Fruit fly (Drosophila melanogaster) whole organism, prepupa: ENCODE results near the gene CG11151.

Experiments used
- Blimp-1 ChIP-seq: fragments of 200-800 bp; sonication (Bioruptor generic); optimal IDR thresholded peaks from 3 replicates; lab custom pipeline; 2017; ENCODE audit warnings: missing biosample characterization, missing genetic modification characterization, mild to moderate bottlenecking, moderate library complexity, missing genetic modification reagents
- CG10631 ChIP-seq: fragments of 200-800 bp; sonication (Bioruptor generic); optimal IDR thresholded peaks from 2 replicates; lab custom pipeline; 2016; ENCODE audit warnings: missing biosample characterization, missing genetic modification characterization
- CG10669 ChIP-seq: fragments of 200-800 bp; sonication (Bioruptor generic); optimal IDR thresholded peaks from 3 replicates; lab custom pipeline; 2018; ENCODE audit warnings: missing biosample characterization, mild to moderate bottlenecking, missing genetic modification characterization, moderate library complexity
- CG31627 ChIP-seq: fragments of 200-800 bp; sonication (Bioruptor generic); optimal IDR thresholded peaks from 3 replicates; lab custom pipeline; 2016; ENCODE audit warnings: missing biosample characterization, missing genetic modification characterization
- CG32006 ChIP-seq: fragments of 200-800 bp; sonication (Bioruptor generic); optimal IDR thresholded peaks from 3 replicates; lab custom pipeline; 2017; ENCODE audit warnings: missing biosample characterization, mild to moderate bottlenecking, missing genetic modification characterization
- CG34406 ChIP-seq: fragments of 200-800 bp; sonication (Bioruptor generic); optimal IDR thresholded peaks from 3 replicates; lab custom pipeline; 2016; ENCODE audit warnings: missing biosample characterization, missing genetic modification characterization
- CG3919 ChIP-seq: fragments of 200-800 bp; sonication (Bioruptor generic); optimal IDR thresholded peaks from 3 replicates; lab custom pipeline; 2016; ENCODE audit warnings: missing biosample characterization, missing genetic modification characterization
- CG4318 ChIP-seq: fragments of 200-800 bp; sonication (Bioruptor generic); optimal IDR thresholded peaks from 3 replicates; lab custom pipeline; 2017; ENCODE audit warnings: missing biosample characterization, mild to moderate bottlenecking, missing genetic modification characterization
- CG6163 ChIP-seq: fragments of 200-800 bp; sonication (Bioruptor generic); IDR thresholded peaks from 3 replicates; pipeline ENCODE4 v1.3.6; 2022; ENCODE audit warnings: missing biosample characterization, missing genetic modification characterization
- CG6276 ChIP-seq: fragments of 200-800 bp; sonication (Bioruptor generic); optimal IDR thresholded peaks from 2 replicates; lab custom pipeline; 2017; ENCODE audit warnings: missing biosample characterization, mild to moderate bottlenecking, missing genetic modification characterization
- CG6792 ChIP-seq: fragments of 200-800 bp; sonication (Bioruptor generic); optimal IDR thresholded peaks from 3 replicates; lab custom pipeline; 2016; ENCODE audit warnings: missing biosample characterization, missing genetic modification characterization
- CG6854 ChIP-seq: fragments of 200-800 bp; sonication (Bioruptor generic); optimal IDR thresholded peaks from 2 replicates; lab custom pipeline; 2017; ENCODE audit warnings: missing biosample characterization, mild to moderate bottlenecking, missing genetic modification characterization
- CG7368 ChIP-seq: fragments of 200-800 bp; sonication (Bioruptor generic); optimal IDR thresholded peaks from 3 replicates; lab custom pipeline; 2016; ENCODE audit warnings: missing biosample characterization, missing genetic modification characterization
- CG8119 ChIP-seq: fragments of 200-800 bp; sonication (Bioruptor generic); IDR thresholded peaks from 3 replicates; pipeline ENCODE4 v1.3.6; 2022; ENCODE audit warnings: missing biosample characterization, missing genetic modification characterization
- CG8319 ChIP-seq: fragments of 200-800 bp; sonication (Bioruptor generic); optimal IDR thresholded peaks from 3 replicates; lab custom pipeline; 2016; ENCODE audit warnings: missing biosample characterization, missing genetic modification characterization
- Eip75B ChIP-seq: fragments of 200-800 bp; sonication (Bioruptor generic); optimal IDR thresholded peaks from 3 replicates; lab custom pipeline; 2016; ENCODE audit warnings: missing biosample characterization, missing genetic modification characterization
- Eip78C ChIP-seq: fragments of 200-800 bp; sonication (Bioruptor generic); peaks from one replicate; lab custom pipeline; 2016; ENCODE audit warnings: missing biosample characterization, missing genetic modification characterization
- Eip93F ChIP-seq: fragments of 200-800 bp; sonication (Bioruptor generic); optimal IDR thresholded peaks from 2 replicates; lab custom pipeline; 2016; ENCODE audit warnings: missing biosample characterization, mild to moderate bottlenecking, missing genetic modification characterization
- Ets21C ChIP-seq: fragments of 200-800 bp; sonication (Bioruptor generic); optimal IDR thresholded peaks from 3 replicates; lab custom pipeline; 2016; ENCODE audit warnings: missing biosample characterization, missing genetic modification characterization
- Ets96B ChIP-seq: fragments of 200-800 bp; optimal IDR thresholded peaks from 2 replicates; lab custom pipeline; 2019; ENCODE audit warnings: missing biosample characterization, mild to moderate bottlenecking, missing genetic modification characterization, moderate library complexity
- Gug ChIP-seq: fragments of 200-800 bp; sonication (Bioruptor generic); IDR thresholded peaks from 2 replicates; pipeline ENCODE4 v1.3.6; 2022; ENCODE audit warnings: missing biosample characterization, missing genetic modification characterization
- Hr38 ChIP-seq: sonication (Bioruptor generic); optimal IDR thresholded peaks from 2 replicates; lab custom pipeline; 2016; ENCODE audit warnings: missing biosample characterization, missing genetic modification characterization
- Hr39 ChIP-seq: fragments of 200-800 bp; sonication (Bioruptor generic); optimal IDR thresholded peaks from 2 replicates; lab custom pipeline; 2016; ENCODE audit warnings: missing biosample characterization, missing genetic modification characterization
- Hr4 ChIP-seq: fragments of 200-800 bp; sonication (Bioruptor generic); optimal IDR thresholded peaks from 3 replicates; lab custom pipeline; 2016; ENCODE audit warnings: missing biosample characterization, missing genetic modification characterization
- Lpt ChIP-seq: fragments of 200-800 bp; sonication (Bioruptor generic); optimal IDR thresholded peaks from 3 replicates; lab custom pipeline; 2016; ENCODE audit warnings: missing biosample characterization, missing genetic modification characterization
- Met ChIP-seq: fragments of 200-800 bp; sonication (Bioruptor generic); optimal IDR thresholded peaks from 3 replicates; lab custom pipeline; 2016; ENCODE audit warnings: missing biosample characterization, missing genetic modification characterization
- Sox102F ChIP-seq: fragments of 200-800 bp; sonication (Bioruptor generic); optimal IDR thresholded peaks from 2 replicates; lab custom pipeline; 2016; ENCODE audit warnings: missing biosample characterization, mild to moderate bottlenecking, missing genetic modification characterization
- Sox14 ChIP-seq: fragments of 200-800 bp; sonication (Bioruptor generic); optimal IDR thresholded peaks from 3 replicates; lab custom pipeline; 2016; ENCODE audit warnings: missing biosample characterization, missing genetic modification characterization
- Sox15 ChIP-seq: fragments of 200-800 bp; sonication (Bioruptor generic); optimal IDR thresholded peaks from 3 replicates; lab custom pipeline; 2016; ENCODE audit warnings: missing biosample characterization, missing genetic modification characterization
- achi ChIP-seq: fragments of 200-800 bp; sonication (Bioruptor generic); optimal IDR thresholded peaks from 3 replicates; lab custom pipeline; 2016; ENCODE audit warnings: missing biosample characterization, missing genetic modification characterization
- acj6 ChIP-seq: fragments of 200-800 bp; sonication (Bioruptor generic); optimal IDR thresholded peaks from 3 replicates; lab custom pipeline; 2016; ENCODE audit warnings: missing biosample characterization, missing genetic modification characterization
- dac ChIP-seq: fragments of 200-800 bp; sonication (Bioruptor generic); optimal IDR thresholded peaks from 2 replicates; lab custom pipeline; 2017; ENCODE audit warnings: missing biosample characterization, mild to moderate bottlenecking, missing genetic modification characterization
- dsx ChIP-seq: fragments of 200-800 bp; optimal IDR thresholded peaks from 3 replicates; lab custom pipeline; 2019; ENCODE audit warnings: missing biosample characterization, mild to moderate bottlenecking, missing genetic modification characterization, moderate library complexity; ENCODE audit not compliant: poor library complexity, severe bottlenecking
- eg ChIP-seq: fragments of 200-800 bp; sonication (Bioruptor generic); IDR thresholded peaks from 3 replicates; pipeline ENCODE4 v1.3.6; 2022; ENCODE audit warnings: missing biosample characterization, missing genetic modification characterization
- esn ChIP-seq: fragments of 200-800 bp; sonication (Bioruptor generic); optimal IDR thresholded peaks from 2 replicates; lab custom pipeline; 2016; ENCODE audit warnings: missing biosample characterization, mild to moderate bottlenecking, missing genetic modification characterization, moderate library complexity
- fd59A ChIP-seq: fragments of 200-800 bp; sonication (Bioruptor generic); optimal IDR thresholded peaks from 2 replicates; lab custom pipeline; 2017; ENCODE audit warnings: missing biosample characterization, mild to moderate bottlenecking, missing genetic modification characterization, missing genetic modification reagents
- fkh ChIP-seq: fragments of 200-800 bp; sonication (Bioruptor generic); optimal IDR thresholded peaks from 3 replicates; lab custom pipeline; 2017; ENCODE audit warnings: missing biosample characterization, mild to moderate bottlenecking, missing genetic modification characterization, moderate library complexity
- net ChIP-seq: fragments of 200-800 bp; sonication (Bioruptor generic); optimal IDR thresholded peaks from 3 replicates; lab custom pipeline; 2016; ENCODE audit warnings: missing biosample characterization, missing genetic modification characterization
- salr ChIP-seq, 2 experiments: fragments of 200-800 bp; sonication (Bioruptor generic); optimal IDR thresholded peaks; 3 replicates each; lab custom pipeline; 2016 to 2018; ENCODE audit warnings: missing biosample characterization in 2 of 2, missing genetic modification characterization in 2 of 2, mild to moderate bottlenecking in 1 of 2
- spab ChIP-seq: fragments of 200-800 bp; sonication (Bioruptor generic); optimal IDR thresholded peaks from 2 replicates; lab custom pipeline; 2017; ENCODE audit warnings: missing biosample characterization, mild to moderate bottlenecking, missing genetic modification characterization, missing genetic modification reagents
- ss ChIP-seq, 2 experiments: fragments of 200-800 bp; sonication (Bioruptor generic); optimal IDR thresholded peaks; 2 replicates in 1 of 2; 3 replicates in 1 of 2; lab custom pipeline; 2017 to 2018; ENCODE audit warnings: mild to moderate bottlenecking in 2 of 2, missing biosample characterization in 2 of 2, missing genetic modification characterization in 2 of 2, moderate library complexity in 1 of 2
- svp ChIP-seq: fragments of 200-800 bp; sonication (Bioruptor generic); peaks from one replicate; lab custom pipeline; 2016; ENCODE audit warnings: missing biosample characterization, missing genetic modification characterization
- topi ChIP-seq: fragments of 200-800 bp; sonication (Bioruptor generic); optimal IDR thresholded peaks from 3 replicates; lab custom pipeline; 2016; ENCODE audit warnings: missing biosample characterization, missing genetic modification characterization
- vri ChIP-seq: fragments of 200-800 bp; sonication (Bioruptor generic); optimal IDR thresholded peaks from 3 replicates; lab custom pipeline; 2016; ENCODE audit warnings: missing biosample characterization, mild to moderate bottlenecking, missing genetic modification characterization

CG11151 gene

dm6 chrX:13762372-13762883, 22.9 kb downstream of the CG11151 start, which contains the start of gene rdgB (continued):
- TF ChIP-seq esn (GFP tag; lab: Kevin White, UChicago) (peak; percentile 88), Met (GFP tag; lab: Kevin White, UChicago) (peak; percentile 82), ss (GFP tag; optimal IDR thresholded peaks at IDR 0.05; lab: Kevin White, UChicago) (peak; percentile 4 to 71), fkh (GFP tag; lab: Kevin White, UChicago) (peak; percentile 23), CG4318 (GFP tag; lab: Kevin White, UChicago) (peak; percentile 92), eg (GFP tag; lab: Robert Waterston, UW) (peak; percentile 64; the same call in 2 of the 3 replicates), topi (GFP tag; lab: Kevin White, UChicago) (peak; percentile 83), CG6276 (GFP tag; lab: Kevin White, UChicago) (peak; percentile 84), dac (peak; percentile 81), achi (GFP tag; lab: Kevin White, UChicago) (peak; percentile 86), acj6 (GFP tag; lab: Kevin White, UChicago) (peak; percentile 80), CG10669 (peak; percentile 100), CG6854 (peak; percentile 21), Ets96B (tag; lab: Kevin White, UChicago) (peak; percentile 71), spab (GFP tag; lab: Kevin White, UChicago) (peak; percentile 69), vri (GFP tag; lab: Kevin White, UChicago) (peak; percentile 9), Sox15 (GFP tag; lab: Kevin White, UChicago) (peak; percentile 84), CG6163 (GFP tag; lab: Robert Waterston, UW) (peak; percentile 68; the same call in 2 of the 3 replicates)

dm6 chrX:13764397-13765119, 25.0 kb downstream of the CG11151 start:
- TF ChIP-seq ss (GFP tag; optimal IDR thresholded peaks at IDR 0.05; lab: Kevin White, UChicago) (no peak), CG6276 (GFP tag; lab: Kevin White, UChicago) (peak; percentile 47), Sox102F (peak; percentile 64), Hr38 (no peak), CG8119 (GFP tag; lab: Robert Waterston, UW) (peak; percentile 63), Gug (GFP tag; lab: Robert Waterston, UW) (0 out of 2 replicates have a peak, but pooled peaks have one; percentile 11), CG3919 (GFP tag; lab: Kevin White, UChicago) (peak; percentile 53), CG7368 (GFP tag; lab: Kevin White, UChicago) (no peak), Hr4 (GFP tag; lab: Kevin White, UChicago) (peak; percentile 56), fkh (GFP tag; lab: Kevin White, UChicago) (no peak), fd59A (GFP tag; lab: Kevin White, UChicago) (no peak), CG10631 (GFP tag; lab: Kevin White, UChicago) (peak; percentile 31), eg (GFP tag; lab: Robert Waterston, UW) (peak; percentile 49; the same call in 2 of the 3 replicates), CG31627 (GFP tag; lab: Kevin White, UChicago) (peak; percentile 7), dsx (GFP tag; lab: Kevin White, UChicago) (no peak), Eip78C (GFP tag; lab: Kevin White, UChicago) (peak; percentile 73), Sox15 (GFP tag; lab: Kevin White, UChicago) (no peak), Ets96B (tag; lab: Kevin White, UChicago) (peak; percentile 35), Ets21C (no peak), CG32006 (GFP tag; lab: Kevin White, UChicago) (peak; percentile 73), acj6 (GFP tag; lab: Kevin White, UChicago) (peak; percentile 55), svp (peak; percentile 82), spab (GFP tag; lab: Kevin White, UChicago) (peak; percentile 21), Blimp-1 (no peak), CG10669 (peak; percentile 7), CG6792 (GFP tag; lab: Kevin White, UChicago) (peak; percentile 8), Eip93F (GFP tag; lab: Kevin White, UChicago) (no peak), Hr39 (GFP tag; lab: Kevin White, UChicago) (peak; percentile 40), CG8319 (GFP tag; lab: Kevin White, UChicago) (no peak), Sox14 (GFP tag; lab: Kevin White, UChicago) (peak; percentile 30), CG34406 (peak; percentile 31), Lpt (GFP tag; lab: Kevin White, UChicago) (peak; percentile 13), esn (GFP tag; lab: Kevin White, UChicago) (peak; percentile 62), vri (GFP tag; lab: Kevin White, UChicago) (peak; percentile 61), topi (GFP tag; lab: Kevin White, UChicago) (no peak), Eip75B (peak; percentile 34), Met (GFP tag; lab: Kevin White, UChicago) (peak; percentile 37), CG4318 (GFP tag; lab: Kevin White, UChicago) (peak; percentile 51), net (GFP tag; lab: Kevin White, UChicago) (peak; percentile 40), achi (GFP tag; lab: Kevin White, UChicago) (peak; percentile 47), salr (GFP tag; optimal IDR thresholded peaks at IDR 0.05; lab: Kevin White, UChicago) (peak in 1 of 2 experiments; percentile 50)
